Fruit fly (Drosophila melanogaster): ENCODE data around the gene ATPsyndelta.

The ATPsyndelta gene

DNA sequence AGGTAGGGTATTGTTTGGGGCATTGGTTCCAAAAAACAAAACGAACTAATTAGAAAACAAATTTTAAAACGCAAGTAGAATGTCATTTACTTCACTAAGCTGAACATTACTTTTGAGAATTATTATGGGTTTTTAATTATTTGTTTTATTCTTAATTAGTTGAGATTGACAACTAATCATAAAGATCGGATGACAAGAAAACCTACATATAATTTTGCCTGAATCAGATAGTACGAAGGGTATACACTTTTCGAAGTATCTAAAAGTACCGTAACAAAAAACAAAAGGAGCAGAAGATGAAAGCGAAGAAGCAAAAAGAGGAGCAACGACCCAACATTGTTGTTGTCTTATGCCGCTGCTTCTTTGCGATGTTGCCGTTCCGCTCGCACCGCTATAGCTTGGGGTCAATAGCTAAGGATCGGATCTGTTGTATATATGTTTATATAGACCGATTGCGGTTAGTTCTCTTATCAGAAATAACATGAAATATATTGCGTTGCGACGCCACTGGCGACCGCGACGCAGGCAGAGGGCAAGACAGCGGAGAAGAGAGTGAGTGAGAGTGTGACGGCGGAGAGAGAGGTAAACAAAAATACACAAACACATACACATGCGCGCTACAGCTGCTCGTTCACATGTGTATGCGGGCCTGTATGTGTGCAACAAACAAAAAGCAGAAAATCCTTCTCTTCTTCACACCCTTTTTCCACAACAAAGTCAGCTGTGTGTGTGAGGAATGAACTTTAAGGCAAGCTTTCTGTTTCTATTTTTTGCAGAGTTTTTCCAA is 1.4 kb upstream of the ATPsyndelta start (continued):
- TF ChIP-seq CG17361 (GFP tag; IDR thresholded peaks at IDR 0.05) (peak; percentile 69), CG8388 (GFP tag; optimal IDR thresholded peaks at IDR 0.05) (no peak), HmgD (GFP tag; optimal IDR thresholded peaks at IDR 0.05) (no peak), hkb (optimal IDR thresholded peaks at IDR 0.05) (no peak), hkb (GFP tag; IDR thresholded peaks at IDR 0.05) (peak; percentile 45), so (GFP tag; IDR thresholded peaks at IDR 0.05) (0 out of 3 replicates have a peak, but pooled peaks have one; percentile 17), gsb (GFP tag; IDR thresholded peaks at IDR 0.05) (no peak), sug (tag; optimal IDR thresholded peaks at IDR 0.05) (no peak), CG3407 (GFP tag; optimal IDR thresholded peaks at IDR 0.05) (peak; percentile 30), jumu (GFP tag; optimal IDR thresholded peaks at IDR 0.05) (peak; percentile 9), Lim3 (GFP tag; IDR thresholded peaks at IDR 0.05) (no peak), BtbVII (GFP tag; optimal IDR thresholded peaks at IDR 0.05) (peak; percentile 65), cato (GFP tag; optimal IDR thresholded peaks at IDR 0.05; ENCODE audit: borderline replicate concordance) (no peak), Taf1 (GFP tag; IDR thresholded peaks at IDR 0.05) (no peak), MESR4 (GFP tag; optimal IDR thresholded peaks at IDR 0.05) (no peak), CG10274 (GFP tag; optimal IDR thresholded peaks at IDR 0.05) (peak; percentile 65), ttk (GFP tag; IDR thresholded peaks at IDR 0.05) (no peak), CG6175 (GFP tag; IDR thresholded peaks at IDR 0.05) (no peak), CG17802 (tag; optimal IDR thresholded peaks at IDR 0.05) (no peak), peb (GFP tag; IDR thresholded peaks at IDR 0.05) (no peak)

DNA sequence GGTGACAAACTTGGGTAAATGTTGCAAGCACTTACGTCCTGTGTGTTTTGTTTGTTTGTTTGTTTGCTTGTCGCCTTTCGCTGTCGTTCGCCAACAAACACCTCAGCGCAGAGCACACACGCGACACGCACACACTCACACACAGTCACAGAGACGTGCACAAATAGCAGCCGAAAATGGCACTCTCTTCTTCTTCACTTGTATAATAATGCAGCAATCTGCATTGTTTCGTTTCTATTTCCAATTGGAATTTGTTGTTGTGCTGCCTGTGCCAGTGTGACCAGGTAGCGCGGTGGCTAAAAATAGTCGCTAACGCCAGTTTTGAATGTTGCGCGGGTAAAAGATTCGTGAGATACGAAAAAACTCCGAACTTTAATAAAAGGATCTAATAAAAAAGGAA is 652 bp upstream of the ATPsyndelta start, which contains the start of gene Ypel:
Gene Ypel (minus strand): TSS at position 257 of the 400 bp plus-strand sequence.
- TF ChIP-seq vvl (GFP tag; IDR thresholded peaks at IDR 0.05) (peak; percentile 31; the same call in 1 of the 2 replicates), CG34376 (GFP tag; optimal IDR thresholded peaks at IDR 0.05) (no peak), CG34422 (GFP tag; IDR thresholded peaks at IDR 0.05) (no peak), CG11247 (GFP tag; IDR thresholded peaks at IDR 0.05) (no peak), H15 (GFP tag; IDR thresholded peaks at IDR 0.05) (no peak), MESR4 (GFP tag; optimal IDR thresholded peaks at IDR 0.05) (peak; percentile 4), Dip2 (GFP tag; IDR thresholded peaks at IDR 0.05) (no peak), Rx (GFP tag; IDR thresholded peaks at IDR 0.05) (no peak), luna (GFP tag; optimal IDR thresholded peaks at IDR 0.05) (no peak), ato (GFP tag; IDR thresholded peaks at IDR 0.05; ENCODE audit: partially characterized antibody) (no peak), Pdp1 (GFP tag; optimal IDR thresholded peaks at IDR 0.05) (peak in 1 of 2 experiments; percentile 78), CG3407 (GFP tag; optimal IDR thresholded peaks at IDR 0.05) (no peak), gfzf (GFP tag; optimal IDR thresholded peaks at IDR 0.05) (peak; percentile 65), CG10979 (tag; optimal IDR thresholded peaks at IDR 0.05) (no peak), CG6791 (GFP tag; IDR thresholded peaks at IDR 0.05; ENCODE audit: partially characterized antibody) (no peak), CG6272 (GFP tag; IDR thresholded peaks at IDR 0.05) (no peak), Gug (GFP tag; IDR thresholded peaks at IDR 0.05) (no peak), CG2199 (GFP tag; IDR thresholded peaks at IDR 0.05) (no peak), CG3838 (GFP tag; optimal IDR thresholded peaks at IDR 0.05) (peak; percentile 4), CG9797 (GFP tag; optimal IDR thresholded peaks at IDR 0.05) (peak; percentile 53), insv (GFP tag; optimal IDR thresholded peaks at IDR 0.05) (peak; percentile 60 to 92), CG4328 (GFP tag; optimal IDR thresholded peaks at IDR 0.05) (no peak), cwo (GFP tag; optimal IDR thresholded peaks at IDR 0.05) (no peak), pb (GFP tag; optimal IDR thresholded peaks at IDR 0.05) (no peak), ems (GFP tag; optimal IDR thresholded peaks at IDR 0.05) (no peak), CG17186 (GFP tag; optimal IDR thresholded peaks at IDR 0.05) (no peak), pfk (GFP tag; optimal IDR thresholded peaks at IDR 0.05) (no peak), psq (GFP tag; optimal IDR thresholded peaks at IDR 0.05) (no peak), CG10543 (GFP tag; optimal IDR thresholded peaks at IDR 0.05) (no peak), CG1529 (GFP tag; optimal IDR thresholded peaks at IDR 0.05) (no peak), Six4 (GFP tag; optimal IDR thresholded peaks at IDR 0.05) (no peak), CG14050 (GFP tag; IDR thresholded peaks at IDR 0.05) (no peak)

All from whole organism, embryonic.